Worm (Caenorhabditis elegans) whole organism, L2 larva: ENCODE data around the gene H14A12.3.

Experiments
- alr-1 ChIP-seq: fragments of 150-350 bp; optimal IDR thresholded peaks from 2 replicates; lab custom pipeline; 2014; ENCODE audit warnings: missing biosample characterization, missing genetic modification characterization
- ama-1 ChIP-seq: fragments of 150-350 bp; optimal IDR thresholded peaks from 2 replicates; lab custom pipeline; 2018; ENCODE audit warnings: inconsistent platforms
- ceh-82 ChIP-seq: fragments of 150-350 bp; optimal IDR thresholded peaks from 2 replicates; lab custom pipeline; 2014; ENCODE audit warnings: missing biosample characterization, missing genetic modification characterization
- gmeb-1 ChIP-seq: fragments of 150-350 bp; optimal IDR thresholded peaks from 2 replicates; lab custom pipeline; 2014; ENCODE audit warnings: missing biosample characterization, missing genetic modification characterization
- lin-11 ChIP-seq: fragments of 150-350 bp; sonication (generic microtip); optimal IDR thresholded peaks from 2 replicates; lab custom pipeline; 2014; ENCODE audit warnings: missing biosample characterization, missing genetic modification characterization, inconsistent platforms, mixed read lengths
- lin-13 ChIP-seq: fragments of 150-350 bp; optimal IDR thresholded peaks from 2 replicates; lab custom pipeline; 2014; ENCODE audit warnings: missing biosample characterization, missing genetic modification reagents, missing genetic modification characterization
- lin-39 ChIP-seq: fragments of 150-350 bp; optimal IDR thresholded peaks from 2 replicates; lab custom pipeline; 2014; ENCODE audit warnings: missing biosample characterization, missing genetic modification reagents, missing genetic modification characterization
- mab-5 ChIP-seq: fragments of 150-350 bp; optimal IDR thresholded peaks from 2 replicates; lab custom pipeline; 2014; ENCODE audit warnings: missing biosample characterization, missing genetic modification characterization
- mdl-1 ChIP-seq, 2 experiments: fragments of 150-350 bp in 1 of 2; sonication (generic microtip) in 1 of 2; optimal IDR thresholded peaks; 2 replicates each; lab custom pipeline; 2017; ENCODE audit warnings: missing biosample characterization in 2 of 2, missing genetic modification characterization in 2 of 2
- nhr-237 ChIP-seq: fragments of 150-350 bp; optimal IDR thresholded peaks from 2 replicates; lab custom pipeline; 2014; ENCODE audit warnings: missing biosample characterization, missing genetic modification characterization
- sma-3 ChIP-seq: sonication (generic microtip); optimal IDR thresholded peaks from 2 replicates; lab custom pipeline; 2016; ENCODE audit warnings: missing genetic modification reagents, missing genetic modification characterization, missing compliant biosample characterization
- unc-39 ChIP-seq: fragments of 150-350 bp; optimal IDR thresholded peaks from 2 replicates; lab custom pipeline; 2014; ENCODE audit warnings: missing biosample characterization, missing genetic modification characterization
- unc-55 ChIP-seq: fragments of 150-350 bp; sonication (generic microtip); optimal IDR thresholded peaks from 3 replicates; lab custom pipeline; 2014; ENCODE audit warnings: missing biosample characterization, missing genetic modification reagents, missing genetic modification characterization
- ztf-11 ChIP-seq: sonication (generic microtip); optimal IDR thresholded peaks from 2 replicates; lab custom pipeline; 2017; ENCODE audit warnings: missing biosample characterization, missing genetic modification characterization

ce11 chrIII:7490061-7490460, 26.5 kb downstream of the H14A12.3 start:
- TF ChIP-seq unc-39 (tag; lab: Kevin White, UChicago) (no peak), unc-55 (GFP tag; lab: Kevin White, UChicago) (no peak), sma-3 (GFP tag; lab: Kevin White, UChicago) (no peak), ztf-11 (no peak), alr-1 (no peak), lin-11 (tag; lab: Kevin White, UChicago) (no peak), lin-13 (GFP tag; lab: Kevin White, UChicago) (no peak), nhr-237 (no peak), gmeb-1 (tag; lab: Kevin White, UChicago) (no peak), ama-1 (lab: Kevin White, UChicago) (no peak), mab-5 (tag; lab: Kevin White, UChicago) (no peak), ceh-82 (no peak), mdl-1 (tag; optimal IDR thresholded peaks at IDR 0.05; lab: Kevin White, UChicago) (no peak), lin-39 (tag; lab: Kevin White, UChicago) (no peak)
